Fruit fly (Drosophila melanogaster): ENCODE measurements around the gene TyrR.

The TyrR gene

DNA sequence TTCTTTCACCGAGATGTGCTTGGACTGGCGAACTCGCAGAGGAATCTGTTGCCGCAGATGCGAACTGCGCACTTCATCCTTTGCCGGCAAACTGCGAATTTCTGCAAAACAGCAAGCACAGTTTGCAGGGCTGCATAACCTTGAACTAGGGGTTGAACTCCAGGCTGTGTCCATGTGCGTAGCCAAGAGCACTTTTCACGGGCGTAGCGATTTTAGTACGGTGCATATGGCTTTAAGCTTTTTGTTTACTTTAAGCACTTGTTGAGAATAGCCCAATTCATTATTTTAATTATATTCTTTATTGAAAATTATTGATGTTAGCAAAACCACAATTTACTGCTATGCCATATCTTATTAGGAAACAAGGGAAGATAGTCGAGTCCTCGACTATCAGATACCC is 38.3 kb upstream of the TyrR start, which contains the start of gene CG17803 (continued):
- TF ChIP-seq CG43689 (GFP tag; IDR thresholded peaks at IDR 0.05) (no peak), br (optimal IDR thresholded peaks at IDR 0.05) (no peak), gfzf (GFP tag; optimal IDR thresholded peaks at IDR 0.05) (no peak), D19B (GFP tag; optimal IDR thresholded peaks at IDR 0.05) (peak; percentile 18), CG6791 (GFP tag; IDR thresholded peaks at IDR 0.05; ENCODE audit: partially characterized antibody) (peak; percentile 21; the same call in 1 of the 3 replicates), CG16863 (GFP tag; optimal IDR thresholded peaks at IDR 0.05) (no peak), fd64A (GFP tag; optimal IDR thresholded peaks at IDR 0.05) (no peak), CG11456 (GFP tag; IDR thresholded peaks at IDR 0.05) (0 out of 3 replicates have a peak, but pooled peaks have one; percentile 28), Hmr (GFP tag; optimal IDR thresholded peaks at IDR 0.05) (no peak), CG9727 (GFP tag; optimal IDR thresholded peaks at IDR 0.05) (no peak), kah (GFP tag; optimal IDR thresholded peaks at IDR 0.05) (no peak), CG4707 (GFP tag; optimal IDR thresholded peaks at IDR 0.05) (no peak), chinmo (GFP tag; IDR thresholded peaks at IDR 0.05; ENCODE audit: partially characterized antibody) (no peak), YL-1 (GFP tag; optimal IDR thresholded peaks at IDR 0.05) (no peak), scrt (GFP tag; optimal IDR thresholded peaks at IDR 0.05) (peak; percentile 50), dati (GFP tag; IDR thresholded peaks at IDR 0.05) (no peak), p53 (GFP tag; optimal IDR thresholded peaks at IDR 0.05) (no peak), Hmx (GFP tag; optimal IDR thresholded peaks at IDR 0.05) (no peak), CG9797 (GFP tag; optimal IDR thresholded peaks at IDR 0.05) (no peak), CG14860 (GFP tag; IDR thresholded peaks at IDR 0.05; ENCODE audit: partially characterized antibody) (0 out of 3 replicates have a peak, but pooled peaks have one; percentile 30), CG11093 (GFP tag; IDR thresholded peaks at IDR 0.05) (no peak), HmgD (GFP tag; optimal IDR thresholded peaks at IDR 0.05) (no peak), cad (GFP tag; optimal IDR thresholded peaks at IDR 0.05) (no peak), E2f2 (GFP tag; IDR thresholded peaks at IDR 0.05) (no peak), Dek (tag; optimal IDR thresholded peaks at IDR 0.05) (no peak), CG18599 (GFP tag; optimal IDR thresholded peaks at IDR 0.05) (peak; percentile 57), toy (GFP tag; IDR thresholded peaks at IDR 0.05) (no peak), CG15479 (GFP tag; optimal IDR thresholded peaks at IDR 0.05) (no peak), CG13624 (GFP tag; optimal IDR thresholded peaks at IDR 0.05) (no peak), Fer1 (GFP tag; optimal IDR thresholded peaks at IDR 0.05) (peak; percentile 43), Adf1 (GFP tag; IDR thresholded peaks at IDR 0.05) (no peak), fru (optimal IDR thresholded peaks at IDR 0.05) (no peak), CG11560 (tag; IDR thresholded peaks at IDR 0.05) (no peak)

DNA sequence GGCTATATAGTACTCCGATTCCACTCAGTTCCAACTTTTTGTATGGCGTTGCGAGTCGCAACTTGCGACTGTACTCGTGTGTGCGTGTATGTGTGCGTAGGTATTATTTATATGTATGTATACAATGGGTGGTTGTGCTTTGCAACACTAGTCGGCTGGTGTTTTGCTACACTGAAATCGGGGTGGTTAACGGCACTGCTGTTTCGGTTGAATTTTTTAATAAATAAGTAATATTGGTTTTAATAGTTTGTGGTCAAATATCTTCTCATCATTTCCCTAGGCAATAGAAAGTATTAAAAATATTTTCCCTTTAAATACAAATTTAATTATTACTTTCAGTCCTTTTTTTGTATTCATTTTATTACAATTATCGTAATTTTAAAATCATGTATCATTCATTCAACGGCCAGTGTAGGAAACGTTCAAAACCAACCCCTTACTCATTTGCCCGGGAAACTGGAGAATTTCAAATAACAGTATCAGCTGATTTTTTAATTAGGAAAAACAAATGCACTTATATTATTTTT is 35.3 kb upstream of the TyrR start, which contains the start of gene CG7379:
TSS of gene CG7379 (minus strand) at position 94 of the 527 bp plus-strand sequence.
- TF ChIP-seq zfh2 (GFP tag; optimal IDR thresholded peaks at IDR 0.05) (peak; percentile 94), Atf-2 (GFP tag; optimal IDR thresholded peaks at IDR 0.05) (peak; percentile 60), bab2 (GFP tag; optimal IDR thresholded peaks at IDR 0.05) (peak; percentile 88), CG43689 (GFP tag; IDR thresholded peaks at IDR 0.05) (no peak), CG7987 (GFP tag; optimal IDR thresholded peaks at IDR 0.05) (peak; percentile 84), CG1603 (tag; optimal IDR thresholded peaks at IDR 0.05) (peak; percentile 51), org-1 (GFP tag; optimal IDR thresholded peaks at IDR 0.05) (peak; percentile 71), Sin3A (optimal IDR thresholded peaks at IDR 0.05) (peak; percentile 69), Blimp-1 (GFP tag; optimal IDR thresholded peaks at IDR 0.05) (no peak), HLH4C (GFP tag; IDR thresholded peaks at IDR 0.05; ENCODE audit: partially characterized antibody) (no peak), CG11723 (GFP tag; optimal IDR thresholded peaks at IDR 0.05) (peak; percentile 74), Xbp1 (GFP tag; optimal IDR thresholded peaks at IDR 0.05) (peak; percentile 88), CG11695 (GFP tag; IDR thresholded peaks at IDR 0.05) (no peak), al (GFP tag; IDR thresholded peaks at IDR 0.05) (peak; percentile 71), Poxn (GFP tag; IDR thresholded peaks at IDR 0.05) (peak; percentile 33; the same call in 1 of the 2 replicates), hb (GFP tag; IDR thresholded peaks at IDR 0.05; ENCODE audit: partially characterized antibody) (no peak), CG8290 (GFP tag; optimal IDR thresholded peaks at IDR 0.05) (peak; percentile 94), CG8290 (tag; optimal IDR thresholded peaks at IDR 0.05) (peak; percentile 89 to 90), psq (GFP tag; optimal IDR thresholded peaks at IDR 0.05) (peak; percentile 63), nerfin-1 (tag; optimal IDR thresholded peaks at IDR 0.05) (peak; percentile 71), Med (GFP tag) (peak; percentile 97), CG11456 (GFP tag; IDR thresholded peaks at IDR 0.05) (peak; percentile 93), CG4707 (GFP tag; optimal IDR thresholded peaks at IDR 0.05) (peak; percentile 59)

Measured in whole organism, embryonic.